Fruit fly (Drosophila melanogaster): ENCODE measurements around the gene Culd.

DNA sequence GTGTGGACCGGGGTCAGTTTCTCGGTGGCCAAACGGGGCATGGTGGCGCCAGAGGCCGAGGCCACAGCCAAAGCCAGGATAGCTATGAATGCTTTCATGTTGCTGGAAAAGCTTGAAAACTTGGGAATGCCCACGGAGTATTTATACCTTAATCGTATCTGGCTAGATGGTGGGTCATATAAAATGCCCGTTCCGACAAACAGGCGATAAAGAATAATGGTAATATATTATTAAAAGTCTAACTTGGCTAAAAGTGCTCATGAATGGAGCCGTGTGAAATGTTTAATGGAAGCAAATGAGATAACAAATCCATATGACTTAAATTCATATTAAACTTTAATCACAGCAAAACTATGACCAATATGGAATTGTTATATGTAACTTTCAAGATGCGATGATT, 37.5 kb upstream of the Culd start, which contains the start of gene Jon66Cii:
- TF ChIP-seq usp (GFP tag; optimal IDR thresholded peaks at IDR 0.05) = no peak
- no peak for TF ChIP-seq psq (optimal IDR thresholded peaks at IDR 0.05)
- no peak for TF ChIP-seq Dll (optimal IDR thresholded peaks at IDR 0.05)
- TF ChIP-seq CG8478 (optimal IDR thresholded peaks at IDR 0.05) = no peak
- no peak for TF ChIP-seq pan (optimal IDR thresholded peaks at IDR 0.05)

All from whole organism.